Worm (Caenorhabditis elegans) whole organism, early embryonic: Measurements from ENCODE around the gene nhr-53.

ENCODE experiments used
- B0310.2 ChIP-seq: sonication (generic microtip); optimal IDR thresholded peaks from 2 replicates; lab custom pipeline; 2016; ENCODE audit warnings: mild to moderate bottlenecking, missing genetic modification characterization, missing compliant biosample characterization
- F13C5.2 ChIP-seq: sonication (generic microtip); optimal IDR thresholded peaks from 2 replicates; lab custom pipeline; 2017; ENCODE audit warnings: mild to moderate bottlenecking, missing genetic modification characterization, inconsistent platforms, missing compliant biosample characterization
- aly-1 ChIP-seq: sonication (generic microtip); optimal IDR thresholded peaks from 2 replicates; lab custom pipeline; 2016; ENCODE audit warnings: missing genetic modification characterization, missing compliant biosample characterization
- ama-1 ChIP-seq: fragments of 150-350 bp; optimal IDR thresholded peaks from 2 replicates; lab custom pipeline; 2014
- ceh-36 ChIP-seq: sonication (generic microtip); optimal IDR thresholded peaks from 2 replicates; lab custom pipeline; 2016; ENCODE audit warnings: missing genetic modification characterization, inconsistent platforms, missing compliant biosample characterization
- ets-7 ChIP-seq: sonication (generic microtip); optimal IDR thresholded peaks from 2 replicates; lab custom pipeline; 2016; ENCODE audit warnings: missing genotype, missing genetic modification characterization, missing compliant biosample characterization
- flt-1 ChIP-seq: fragments of 200-800 bp; sonication (Bioruptor generic); IDR thresholded peaks from 2 replicates; pipeline ENCODE4 v1.3.6; 2022; ENCODE audit warnings: missing genetic modification characterization, missing compliant biosample characterization
- hmg-4 ChIP-seq: fragments of 200-800 bp; sonication (Bioruptor generic); optimal IDR thresholded peaks from 2 replicates; lab custom pipeline; 2018; ENCODE audit warnings: mild to moderate bottlenecking, missing genetic modification characterization, missing compliant biosample characterization
- scrt-1 ChIP-seq: fragments of 200-800 bp; sonication (Bioruptor generic); IDR thresholded peaks from 2 replicates; pipeline ENCODE4 v1.3.6; 2022; ENCODE audit warnings: missing genetic modification characterization, missing compliant biosample characterization
- tra-4 ChIP-seq: sonication (generic microtip); optimal IDR thresholded peaks from 2 replicates; lab custom pipeline; 2017; ENCODE audit warnings: missing genetic modification characterization, missing compliant biosample characterization

DNA sequence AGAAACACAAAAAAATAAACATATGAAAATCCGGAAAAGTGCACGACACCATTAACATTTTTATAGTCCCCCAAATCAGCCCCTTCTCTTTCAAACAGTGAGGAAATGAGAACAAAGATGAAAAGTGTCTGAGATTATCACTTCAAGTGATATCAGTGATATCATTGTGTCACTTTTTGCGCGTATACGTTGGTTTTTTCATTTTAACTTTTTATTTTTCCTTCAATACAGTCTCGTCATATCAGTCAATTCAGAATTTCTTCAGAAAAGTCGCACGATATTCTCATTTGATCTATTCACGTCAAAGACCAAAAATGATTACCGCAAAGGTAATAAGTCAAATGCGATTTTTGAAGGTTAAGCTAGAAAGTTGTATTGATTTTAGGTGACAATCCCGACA is 2.6 kb upstream of the nhr-53 start, which contains the start of gene twk-34:
- TF ChIP-seq flt-1 (GFP tag; lab: Robert Waterston, UW): no peak
- no peak for TF ChIP-seq hmg-4 (GFP tag; lab: Kevin White, UChicago)
- TF ChIP-seq scrt-1 (GFP tag; lab: Robert Waterston, UW): no peak
- TF ChIP-seq ama-1: no peak
- no peak for TF ChIP-seq ceh-36 (tag; lab: Kevin White, UChicago)
- no peak for TF ChIP-seq B0310.2
- no peak for TF ChIP-seq aly-1 (tag; lab: Kevin White, UChicago)
- TF ChIP-seq ets-7 (tag; lab: Kevin White, UChicago): no peak
- TF ChIP-seq tra-4 (tag; lab: Kevin White, UChicago): no peak
- no peak for TF ChIP-seq F13C5.2 (tag; lab: Kevin White, UChicago)
